Worm (Caenorhabditis elegans): ENCODE measurements around the gene W07G1.7.
A peak's percentile ranks its signal among the peaks of the same experiment; 100 is the strongest.

DNA sequence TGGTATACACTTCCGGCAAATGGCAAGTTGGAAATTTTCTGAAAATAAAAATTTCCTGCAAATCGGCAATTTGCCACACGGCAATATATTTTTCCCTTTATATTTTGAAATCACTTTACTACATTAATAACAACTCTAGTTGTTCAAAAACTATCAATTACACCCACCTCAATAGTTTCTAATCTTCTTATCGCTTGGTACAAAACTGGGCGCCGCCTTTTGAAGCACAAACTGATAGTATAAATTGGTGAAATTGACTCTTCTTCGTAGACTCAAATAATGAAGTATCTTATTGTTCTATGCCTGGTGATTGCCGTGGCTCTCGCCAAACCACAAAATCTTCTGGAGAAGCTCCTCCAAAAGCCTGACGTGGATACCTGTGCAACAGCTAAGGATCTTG is 15.0 kb upstream of the W07G1.7 start, which contains the start of gene Y39G8B.9:
- TF ChIP-seq R02D3.7 (tag; optimal IDR thresholded peaks at IDR 0.05) (no peak), unc-62 (GFP tag; optimal IDR thresholded peaks at IDR 0.05) (no peak), nhr-11 (tag; optimal IDR thresholded peaks at IDR 0.05) (no peak), fos-1 (tag; optimal IDR thresholded peaks at IDR 0.05) (peak; percentile 54), ztf-11 (tag; optimal IDR thresholded peaks at IDR 0.05) (no peak), unc-55 (GFP tag; optimal IDR thresholded peaks at IDR 0.05) (no peak), nhr-77 (tag; optimal IDR thresholded peaks at IDR 0.05) (no peak), elt-1 (tag; optimal IDR thresholded peaks at IDR 0.05) (no peak), lin-13 (GFP tag; optimal IDR thresholded peaks at IDR 0.05) (no peak)
